Worm (Caenorhabditis elegans): ENCODE data around the gene mak-1.

Gene mak-1

DNA sequence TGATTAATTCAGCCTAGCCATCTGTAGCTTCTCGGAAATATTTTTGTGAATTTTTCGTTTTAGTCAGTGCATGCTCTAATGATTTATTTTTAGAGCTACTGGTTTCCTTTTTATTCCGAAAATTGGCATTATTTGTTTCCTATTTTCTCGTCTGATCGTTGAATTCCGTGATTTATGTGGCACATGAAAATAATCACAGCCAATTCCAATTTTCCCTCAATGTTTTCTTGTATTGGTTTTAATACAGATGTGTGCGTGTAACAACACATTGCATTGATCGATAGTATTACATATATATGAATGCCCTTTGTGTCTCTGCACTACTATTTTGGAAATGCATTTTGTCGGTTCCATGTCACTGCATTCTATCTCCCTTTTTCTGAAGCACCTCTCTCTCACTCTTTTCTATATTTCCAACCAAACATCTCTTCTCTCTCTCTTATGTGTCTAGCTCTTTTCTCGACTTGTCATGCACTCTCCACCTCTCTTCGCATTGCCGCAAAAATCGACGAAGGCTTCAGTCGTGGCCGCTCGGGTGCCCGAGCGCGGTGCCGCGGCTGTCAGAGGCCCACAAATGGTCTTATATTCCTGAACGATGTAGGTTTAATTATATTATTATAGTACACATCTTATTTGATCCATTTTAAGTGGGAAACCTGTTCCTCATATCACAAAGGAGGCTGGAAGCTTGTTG is 40.5 kb downstream of the mak-1 start:
- TF ChIP-seq lin-39 (tag; optimal IDR thresholded peaks at IDR 0.05) = no peak
- no peak for TF ChIP-seq zip-4 (GFP tag; optimal IDR thresholded peaks at IDR 0.05)
- peak; percentile 12 for TF ChIP-seq rnt-1 (tag; optimal IDR thresholded peaks at IDR 0.05)
- TF ChIP-seq ces-1 (GFP tag; optimal IDR thresholded peaks at IDR 0.05) = no peak
- TF ChIP-seq F16B12.6 (tag; optimal IDR thresholded peaks at IDR 0.05) = peak; percentile 5
- no peak for TF ChIP-seq nhr-12 (tag; optimal IDR thresholded peaks at IDR 0.05)
- no peak for TF ChIP-seq ceh-88 (GFP tag; IDR thresholded peaks at IDR 0.05)
- peak; percentile 30 for TF ChIP-seq jun-1 (tag; optimal IDR thresholded peaks at IDR 0.05)
- TF ChIP-seq blmp-1 (tag; optimal IDR thresholded peaks at IDR 0.05) = no peak
- no peak for TF ChIP-seq ztf-4 (tag; optimal IDR thresholded peaks at IDR 0.05)
- peak; percentile 9 to 54 for TF ChIP-seq lsy-2 (tag; optimal IDR thresholded peaks at IDR 0.05)
- no peak for TF ChIP-seq nhr-77 (tag; optimal IDR thresholded peaks at IDR 0.05)
- no peak for TF ChIP-seq unc-130 (tag; optimal IDR thresholded peaks at IDR 0.05)
- peak; percentile 10 for TF ChIP-seq ceh-8 (GFP tag; optimal IDR thresholded peaks at IDR 0.05)
- TF ChIP-seq ama-1 (optimal IDR thresholded peaks at IDR 0.05) = peak; percentile 79
- TF ChIP-seq skn-1 (tag; optimal IDR thresholded peaks at IDR 0.05) = peak; percentile 8
- peak; percentile 7 for TF ChIP-seq swsn-7 (tag; optimal IDR thresholded peaks at IDR 0.05)
- no peak for TF ChIP-seq vab-15 (tag; optimal IDR thresholded peaks at IDR 0.05)
- no peak for TF ChIP-seq fkh-10 (GFP tag; optimal IDR thresholded peaks at IDR 0.05)
- TF ChIP-seq nhr-90 (tag; optimal IDR thresholded peaks at IDR 0.05; ENCODE audit: poor library complexity) = peak; percentile 19
- peak; percentile 78 for TF ChIP-seq fkh-4 (tag; optimal IDR thresholded peaks at IDR 0.05; ENCODE audit: borderline replicate concordance)
- no peak for TF ChIP-seq snpc-4 (tag; optimal IDR thresholded peaks at IDR 0.05)
- no peak for TF ChIP-seq hlh-17 (GFP tag; optimal IDR thresholded peaks at IDR 0.05; ENCODE audit: borderline replicate concordance)
- TF ChIP-seq isw-1 (GFP tag; IDR thresholded peaks at IDR 0.05) = no peak
- TF ChIP-seq snu-23 (GFP tag; optimal IDR thresholded peaks at IDR 0.05) = peak; percentile 52
- TF ChIP-seq elt-3 (tag; optimal IDR thresholded peaks at IDR 0.05) = no peak
- TF ChIP-seq ceh-90 (tag; optimal IDR thresholded peaks at IDR 0.05) = no peak
- TF ChIP-seq ceh-82 (tag; optimal IDR thresholded peaks at IDR 0.05) = peak in 1 of 3 experiments; percentile 41
- peak; percentile 28 to 57 for TF ChIP-seq efl-1 (optimal IDR thresholded peaks at IDR 0.05)
- TF ChIP-seq efl-1 (GFP tag; optimal IDR thresholded peaks at IDR 0.05 in 1 of 2) = no peak
- TF ChIP-seq pag-3 (tag; optimal IDR thresholded peaks at IDR 0.05; ENCODE audit: borderline replicate concordance, insufficient read depth) = no peak
- TF ChIP-seq egl-27 (tag; optimal IDR thresholded peaks at IDR 0.05) = no peak
- TF ChIP-seq tbx-2 (tag; optimal IDR thresholded peaks at IDR 0.05) = no peak
- no peak for TF ChIP-seq alr-1 (tag; optimal IDR thresholded peaks at IDR 0.05; ENCODE audit: borderline replicate concordance)
- no peak for TF ChIP-seq sptf-1 (tag; optimal IDR thresholded peaks at IDR 0.05)
- TF ChIP-seq sox-4 (tag; optimal IDR thresholded peaks at IDR 0.05) = no peak
- no peak for TF ChIP-seq lin-13 (GFP tag; optimal IDR thresholded peaks at IDR 0.05)
- TF ChIP-seq xbp-1 (tag; optimal IDR thresholded peaks at IDR 0.05) = peak; percentile 3
- TF ChIP-seq zag-1 (tag; optimal IDR thresholded peaks at IDR 0.05) = peak; percentile 37
- TF ChIP-seq aly-2 (tag; optimal IDR thresholded peaks at IDR 0.05) = no peak
- no peak for TF ChIP-seq nhr-84 (tag; optimal IDR thresholded peaks at IDR 0.05)
- TF ChIP-seq nhr-28 (tag; optimal IDR thresholded peaks at IDR 0.05) = no peak
- peak; percentile 27 for TF ChIP-seq nhr-47 (tag; optimal IDR thresholded peaks at IDR 0.05)
- TF ChIP-seq mep-1 (tag; optimal IDR thresholded peaks at IDR 0.05) = peak; percentile 25
- no peak for TF ChIP-seq grh-1 (GFP tag; IDR thresholded peaks at IDR 0.05)
- TF ChIP-seq lin-35 (GFP tag; optimal IDR thresholded peaks at IDR 0.05) = peak in 1 of 2 experiments; percentile 26
- no peak for TF ChIP-seq mef-2 (tag; optimal IDR thresholded peaks at IDR 0.05)
- peak; percentile 32 for TF ChIP-seq fkh-8 (tag; optimal IDR thresholded peaks at IDR 0.05)
- no peak for TF ChIP-seq C34B4.2 (tag; optimal IDR thresholded peaks at IDR 0.05)
- TF ChIP-seq egl-13 (tag; optimal IDR thresholded peaks at IDR 0.05) = peak; percentile 50
- peak; percentile 52 for TF ChIP-seq nhr-71 (tag; optimal IDR thresholded peaks at IDR 0.05)
- no peak for TF ChIP-seq pax-3 (tag; optimal IDR thresholded peaks at IDR 0.05)
- TF ChIP-seq nhr-237 (tag; optimal IDR thresholded peaks at IDR 0.05) = no peak
